Fruit fly (Drosophila melanogaster) whole organism, embryonic: ENCODE results near the gene CG5386.

Experiments
- Bdp1 ChIP-seq: fragments of 200-800 bp; sonication (Bioruptor generic); optimal IDR thresholded peaks from 3 replicates; lab custom pipeline; 2016; ENCODE audit warnings: missing biosample characterization, missing genetic modification characterization
- CG10431 ChIP-seq: fragments of 200-800 bp; sonication (Bioruptor generic); optimal IDR thresholded peaks from 3 replicates; lab custom pipeline; 2018; ENCODE audit warnings: missing biosample characterization, mild to moderate bottlenecking, missing genetic modification characterization
- CG12104 ChIP-seq: fragments of 200-800 bp; sonication (Bioruptor generic); optimal IDR thresholded peaks from 3 replicates; lab custom pipeline; 2016; ENCODE audit warnings: missing biosample characterization, missing genetic modification characterization
- CG12744 ChIP-seq: fragments of 200-800 bp; sonication (Bioruptor generic); optimal IDR thresholded peaks from 2 replicates; lab custom pipeline; 2016; ENCODE audit warnings: missing biosample characterization, missing genetic modification characterization
- CG17912 ChIP-seq: fragments of 200-800 bp; sonication (Bioruptor generic); optimal IDR thresholded peaks from 2 replicates; lab custom pipeline; 2018; ENCODE audit warnings: missing biosample characterization, mild to moderate bottlenecking, missing genetic modification characterization
- CG18599 ChIP-seq: fragments of 200-800 bp; sonication (Bioruptor generic); optimal IDR thresholded peaks from 3 replicates; lab custom pipeline; 2017; ENCODE audit warnings: missing biosample characterization, missing genetic modification characterization, mild to moderate bottlenecking, moderate library complexity, missing genetic modification reagents
- CG31365 ChIP-seq: fragments of 200-800 bp; sonication (Bioruptor generic); optimal IDR thresholded peaks from 2 replicates; lab custom pipeline; 2018; ENCODE audit warnings: missing biosample characterization, mild to moderate bottlenecking, missing genetic modification characterization
- CG31441 ChIP-seq: fragments of 200-800 bp; sonication (Bioruptor generic); IDR thresholded peaks from 2 replicates; pipeline ENCODE4 v1.3.6; 2022; ENCODE audit warnings: missing biosample characterization, missing genetic modification characterization
- CG3995 ChIP-seq: fragments of 200-800 bp; sonication (Bioruptor generic); optimal IDR thresholded peaks from 3 replicates; lab custom pipeline; 2016; ENCODE audit warnings: missing biosample characterization, missing genetic modification characterization
- CG4854 ChIP-seq: fragments of 200-800 bp; sonication (Bioruptor generic); optimal IDR thresholded peaks from 2 replicates; lab custom pipeline; 2016; ENCODE audit warnings: missing biosample characterization, missing genetic modification characterization, inconsistent platforms
- CG6254 ChIP-seq: fragments of 200-800 bp; sonication (Bioruptor generic); optimal IDR thresholded peaks from 3 replicates; lab custom pipeline; 2017; ENCODE audit warnings: mild to moderate bottlenecking, missing biosample characterization, missing genetic modification reagents, missing genetic modification characterization
- CG7271 ChIP-seq: fragments of 200-800 bp; sonication (Bioruptor generic); optimal IDR thresholded peaks from 2 replicates; lab custom pipeline; 2018; ENCODE audit warnings: missing biosample characterization, mild to moderate bottlenecking, missing genetic modification characterization, moderate library complexity
- CG7357 ChIP-seq: fragments of 200-800 bp; sonication (Bioruptor generic); IDR thresholded peaks from 3 replicates; pipeline ENCODE4 v1.3.6; 2022; ENCODE audit warnings: missing biosample characterization, missing genetic modification characterization
- D ChIP-seq, 2 experiments: fragments of 200-800 bp in 1 of 2; fragments of >200 bp in 1 of 2; sonication (Bioruptor generic) in 1 of 2; optimal IDR thresholded peaks; 2 replicates in 1 of 2; 3 replicates in 1 of 2; lab custom pipeline; 2017; ENCODE audit warnings: mild to moderate bottlenecking in 1 of 2, missing biosample characterization in 1 of 2, missing genetic modification characterization in 1 of 2, missing genetic modification reagents in 1 of 2
- Dll ChIP-seq: fragments of 200-800 bp; sonication (Bioruptor generic); IDR thresholded peaks from 4 replicates; pipeline ENCODE4 v1.3.6; 2022; ENCODE audit warnings: missing biosample characterization, missing genetic modification characterization; ENCODE audit not compliant: partially characterized antibody
- Ets97D ChIP-seq: fragments of 200-800 bp; sonication (Bioruptor generic); optimal IDR thresholded peaks from 3 replicates; lab custom pipeline; 2016; ENCODE audit warnings: missing biosample characterization, missing genetic modification characterization
- HHEX ChIP-seq: fragments of 200-800 bp; sonication (Bioruptor generic); optimal IDR thresholded peaks from 3 replicates; lab custom pipeline; 2017; ENCODE audit warnings: missing biosample characterization, mild to moderate bottlenecking, missing genetic modification characterization, missing genetic modification reagents
- HLH4C ChIP-seq: fragments of 200-800 bp; sonication (Bioruptor generic); IDR thresholded peaks from 3 replicates; pipeline ENCODE4 v1.3.6; 2022; ENCODE audit warnings: missing biosample characterization, missing genetic modification characterization; ENCODE audit not compliant: partially characterized antibody
- Lim3 ChIP-seq: fragments of 200-800 bp; sonication (Bioruptor generic); IDR thresholded peaks from 2 replicates; pipeline ENCODE4 v1.3.6; 2022; ENCODE audit warnings: missing biosample characterization, missing genetic modification characterization
- Optix ChIP-seq: fragments of 200-800 bp; sonication (Bioruptor generic); IDR thresholded peaks from 3 replicates; pipeline ENCODE4 v1.3.6; 2022; ENCODE audit warnings: missing biosample characterization, missing genetic modification characterization
- Poxn ChIP-seq: fragments of 200-800 bp; sonication (Bioruptor generic); IDR thresholded peaks from 2 replicates; pipeline ENCODE4 v1.3.6; 2022; ENCODE audit warnings: missing biosample characterization, missing genetic modification characterization
- Six4 ChIP-seq: fragments of 200-800 bp; sonication (Bioruptor generic); optimal IDR thresholded peaks from 2 replicates; lab custom pipeline; 2016; ENCODE audit warnings: missing biosample characterization, missing genetic modification characterization
- TFAM ChIP-seq: fragments of 200-800 bp; sonication (Bioruptor generic); optimal IDR thresholded peaks from 2 replicates; lab custom pipeline; 2017; ENCODE audit warnings: missing biosample characterization, missing genetic modification characterization, inconsistent platforms
- ap ChIP-seq: fragments of 200-800 bp; sonication (Bioruptor generic); IDR thresholded peaks from 2 replicates; pipeline ENCODE4 v1.3.6; 2022; ENCODE audit warnings: missing biosample characterization, missing genetic modification characterization
- bigmax ChIP-seq: fragments of 200-800 bp; sonication (Bioruptor generic); optimal IDR thresholded peaks from 2 replicates; lab custom pipeline; 2018; ENCODE audit warnings: missing biosample characterization, mild to moderate bottlenecking, missing genetic modification characterization
- dpn ChIP-seq, 2 experiments: fragments of 200-800 bp; sonication (Bioruptor generic); optimal IDR thresholded peaks; 3 replicates each; lab custom pipeline; 2016; ENCODE audit warnings: missing biosample characterization in 2 of 2, missing genetic modification characterization in 2 of 2
- gem ChIP-seq: fragments of 200-800 bp; sonication (Bioruptor generic); optimal IDR thresholded peaks from 2 replicates; lab custom pipeline; 2019; ENCODE audit warnings: missing biosample characterization, mild to moderate bottlenecking, missing genetic modification characterization, moderate library complexity
- gsb-n ChIP-seq: fragments of 200-800 bp; sonication (Bioruptor generic); optimal IDR thresholded peaks from 3 replicates; lab custom pipeline; 2018; ENCODE audit warnings: missing biosample characterization, mild to moderate bottlenecking, missing genetic modification characterization
- hkb ChIP-seq, 2 experiments: fragments of 200-800 bp in 1 of 2; fragments of >200 bp in 1 of 2; sonication (Bioruptor generic) in 1 of 2; IDR thresholded peaks in 1 of 2; optimal IDR thresholded peaks in 1 of 2; 2 replicates each; pipeline versions ENCODE4 v1.3.6 to Lab custom; 2017 to 2022; ENCODE audit warnings: missing biosample characterization in 1 of 2, missing genetic modification characterization in 1 of 2
- inv ChIP-seq: fragments of 200-800 bp; sonication (Bioruptor generic); IDR thresholded peaks from 2 replicates; pipeline ENCODE4 v1.3.6; 2022; ENCODE audit warnings: missing biosample characterization, missing genetic modification characterization; ENCODE audit not compliant: partially characterized antibody
- jigr1 ChIP-seq: fragments of 200-800 bp; sonication (Bioruptor generic); IDR thresholded peaks from 3 replicates; pipeline ENCODE4 v1.3.6; 2022; ENCODE audit warnings: missing biosample characterization, missing genetic modification characterization
- nerfin-2 ChIP-seq: fragments of 200-800 bp; sonication (Bioruptor generic); IDR thresholded peaks from 2 replicates; pipeline ENCODE4 v1.3.6; 2022; ENCODE audit warnings: missing biosample characterization, missing genetic modification characterization; ENCODE audit not compliant: partially characterized antibody
- pfk ChIP-seq: fragments of 200-800 bp; sonication (Bioruptor generic); optimal IDR thresholded peaks from 2 replicates; lab custom pipeline; 2018; ENCODE audit warnings: missing biosample characterization, mild to moderate bottlenecking, missing genetic modification characterization, moderate library complexity
- pum ChIP-seq: fragments of 200-800 bp; sonication (Bioruptor generic); optimal IDR thresholded peaks from 2 replicates; lab custom pipeline; 2016; ENCODE audit warnings: missing biosample characterization, missing genetic modification characterization
- sna ChIP-seq: fragments of 200-800 bp; sonication (Bioruptor generic); IDR thresholded peaks from 2 replicates; pipeline ENCODE4 v1.3.6; 2022; ENCODE audit warnings: missing biosample characterization, missing genetic modification characterization; ENCODE audit not compliant: partially characterized antibody
- sob ChIP-seq: fragments of 200-800 bp; sonication (Bioruptor generic); IDR thresholded peaks from 2 replicates; pipeline ENCODE4 v1.3.6; 2022; ENCODE audit warnings: missing biosample characterization, missing genetic modification characterization
- sqz ChIP-seq: fragments of 200-800 bp; sonication (Bioruptor generic); optimal IDR thresholded peaks from 3 replicates; lab custom pipeline; 2018; ENCODE audit warnings: missing biosample characterization, mild to moderate bottlenecking, missing genetic modification characterization
- stwl ChIP-seq: fragments of 200-800 bp; sonication (Bioruptor generic); optimal IDR thresholded peaks from 3 replicates; lab custom pipeline; 2018; ENCODE audit warnings: missing biosample characterization, mild to moderate bottlenecking, missing genetic modification characterization, moderate library complexity
- trem ChIP-seq: fragments of 200-800 bp; optimal IDR thresholded peaks from 3 replicates; lab custom pipeline; 2019; ENCODE audit warnings: missing biosample characterization, mild to moderate bottlenecking, missing genetic modification characterization, moderate library complexity
- vfl ChIP-seq: fragments of 200-800 bp; sonication (Bioruptor generic); optimal IDR thresholded peaks from 2 replicates; lab custom pipeline; 2016; ENCODE audit warnings: missing biosample characterization, missing genetic modification characterization
- zen2 ChIP-seq: fragments of 200-800 bp; sonication (Bioruptor generic); IDR thresholded peaks from 3 replicates; pipeline ENCODE4 v1.3.6; 2022; ENCODE audit warnings: missing biosample characterization, missing genetic modification characterization; ENCODE audit not compliant: partially characterized antibody

The CG5386 gene

DNA sequence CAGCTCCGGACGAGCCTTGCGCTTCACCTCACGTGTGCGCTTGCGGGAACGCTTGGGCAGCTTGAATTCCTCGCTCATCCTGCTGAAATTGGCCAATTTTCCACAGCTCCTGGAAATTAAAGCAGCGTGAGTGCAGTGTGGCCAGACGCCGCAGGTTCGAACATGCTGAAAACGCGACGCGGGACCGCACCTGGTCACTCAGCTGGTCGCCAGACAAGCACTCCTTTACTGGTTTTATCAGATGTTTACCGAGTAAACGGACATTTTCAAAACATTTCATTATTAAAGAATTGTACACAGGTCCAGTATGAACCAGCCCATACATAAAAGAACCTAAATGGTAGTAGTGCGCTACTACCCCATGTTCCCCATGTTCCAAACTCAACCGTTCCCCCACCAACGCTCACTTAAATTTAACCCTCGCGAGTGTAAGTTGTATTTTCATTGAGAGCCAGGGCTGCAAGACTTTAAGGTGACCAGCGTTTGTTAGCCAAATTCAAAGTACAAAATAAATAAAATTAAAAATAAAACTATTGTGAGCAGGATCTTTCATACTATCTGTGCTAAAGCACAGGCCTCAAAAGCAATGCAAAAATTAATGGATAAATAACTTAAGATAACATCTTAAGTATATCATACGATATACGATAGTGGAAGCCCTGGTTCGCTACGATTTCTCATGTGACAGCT lies 20.3 kb upstream of the CG5386 start, which contains the start of the genes JMJD6, CG7071 and Muted (continued):
- TF ChIP-seq sna (GFP tag; lab: Robert Waterston, UW) (peak; percentile 91), CG10431 (GFP tag; lab: Kevin White, UChicago) (peak; percentile 77), ap (GFP tag; lab: Robert Waterston, UW) (peak; percentile 87), vfl (GFP tag; lab: Kevin White, UChicago) (peak; percentile 92), CG6254 (GFP tag; lab: Kevin White, UChicago) (peak; percentile 62), stwl (tag; lab: Kevin White, UChicago) (peak; percentile 87), pum (peak; percentile 91), CG18599 (GFP tag; lab: Kevin White, UChicago) (peak; percentile 95), jigr1 (peak; percentile 79), Ets97D (GFP tag; lab: Kevin White, UChicago) (peak; percentile 87), inv (GFP tag; lab: Robert Waterston, UW) (peak; percentile 74), CG7271 (tag; lab: Kevin White, UChicago) (peak; percentile 69), Six4 (peak; percentile 89), Dll (peak; percentile 95), dpn (GFP tag; optimal IDR thresholded peaks at IDR 0.05; lab: Kevin White, UChicago) (peak; percentile 88 to 94), sob (GFP tag; lab: Robert Waterston, UW) (peak; percentile 96), D (optimal IDR thresholded peaks at IDR 0.05; lab: Kevin White, UChicago) (peak; percentile 23), D (GFP tag; optimal IDR thresholded peaks at IDR 0.05; lab: Kevin White, UChicago) (peak; percentile 70), CG31441 (GFP tag; lab: Robert Waterston, UW) (peak; percentile 87), CG4854 (GFP tag; lab: Kevin White, UChicago) (peak; percentile 92), HHEX (GFP tag; lab: Kevin White, UChicago) (peak; percentile 87), CG3995 (peak; percentile 71), Lim3 (GFP tag; lab: Robert Waterston, UW) (peak; percentile 63), CG12104 (GFP tag; lab: Kevin White, UChicago) (peak; percentile 91), sqz (GFP tag; lab: Kevin White, UChicago) (peak; percentile 77), CG7357 (GFP tag; lab: Robert Waterston, UW) (peak; percentile 85), trem (tag; lab: Kevin White, UChicago) (peak; percentile 82), bigmax (GFP tag; lab: Kevin White, UChicago) (no peak), CG31365 (peak; percentile 30), HLH4C (GFP tag; lab: Robert Waterston, UW) (peak; percentile 68), gem (tag; lab: Kevin White, UChicago) (peak; percentile 95), CG17912 (GFP tag; lab: Kevin White, UChicago) (peak; percentile 88), pfk (GFP tag; lab: Kevin White, UChicago) (peak; percentile 97), hkb (optimal IDR thresholded peaks at IDR 0.05; lab: Kevin White, UChicago) (peak; percentile 58), hkb (GFP tag; IDR thresholded peaks at IDR 0.05; lab: Robert Waterston, UW) (peak; percentile 90), Bdp1 (GFP tag; lab: Kevin White, UChicago) (peak; percentile 84), TFAM (GFP tag; lab: Kevin White, UChicago) (no peak), CG12744 (GFP tag; lab: Kevin White, UChicago) (peak; percentile 86), zen2 (GFP tag; lab: Robert Waterston, UW) (peak; percentile 55; the same call in 1 of the 3 replicates), nerfin-2 (peak; percentile 53; the same call in 1 of the 2 replicates), Optix (GFP tag; lab: Robert Waterston, UW) (peak; percentile 88), gsb-n (tag; lab: Kevin White, UChicago) (peak; percentile 73), Poxn (GFP tag; lab: Robert Waterston, UW) (peak; percentile 76)
